Worm (Caenorhabditis elegans): Measurements from ENCODE around the gene cyp-33C8.

- TF ChIP-seq rec-8 (tag; optimal IDR thresholded peaks at IDR 0.05) = no peak
- TF ChIP-seq snpc-4 (GFP tag; optimal IDR thresholded peaks at IDR 0.05) = no peak
- no peak for TF ChIP-seq snpc-4 (tag; optimal IDR thresholded peaks at IDR 0.05)
- no peak for TF ChIP-seq B0261.1 (tag; optimal IDR thresholded peaks at IDR 0.05)
- TF ChIP-seq nhr-120 (GFP tag; IDR thresholded peaks at IDR 0.05) = no peak
Measured at ce11 chrV:3825190-3825589, 21.8 kb upstream of the cyp-33C8 start.

Data from whole organism, young adult.